Worm (Caenorhabditis elegans) whole organism, young adult: ENCODE measurements around the gene nspe-6.

Experiments
- F37B4.10 ChIP-seq: fragments of 200-800 bp; sonication (Bioruptor generic); IDR thresholded peaks from 2 replicates; pipeline ENCODE4 v1.3.6; 2022; ENCODE audit warnings: missing genetic modification characterization, missing compliant biosample characterization
- F39B2.1 ChIP-seq: fragments of 200-800 bp; sonication (Bioruptor generic); IDR thresholded peaks from 2 replicates; pipeline ENCODE4 v1.3.6; 2022; ENCODE audit warnings: missing genetic modification reagents, missing genetic modification characterization, missing compliant biosample characterization
- F57C9.4 ChIP-seq: sonication (generic microtip); optimal IDR thresholded peaks from 2 replicates; lab custom pipeline; 2017; ENCODE audit warnings: mild to moderate bottlenecking, missing genetic modification characterization, missing compliant biosample characterization
- T07F8.4 ChIP-seq: sonication (generic microtip); optimal IDR thresholded peaks from 2 replicates; lab custom pipeline; 2016; ENCODE audit warnings: mild to moderate bottlenecking, missing genetic modification characterization, moderate library complexity, missing compliant biosample characterization
- Y56A3A.18 ChIP-seq: fragments of 200-800 bp; sonication (Bioruptor generic); IDR thresholded peaks from 2 replicates; pipeline ENCODE4 v1.3.6; 2022; ENCODE audit warnings: missing genetic modification reagents, missing genetic modification characterization, missing compliant biosample characterization
- Y95B8A.8 ChIP-seq: fragments of 200-800 bp; sonication (Bioruptor generic); IDR thresholded peaks from 2 replicates; pipeline ENCODE4 v1.3.6; 2022; ENCODE audit warnings: missing genetic modification reagents, missing genetic modification characterization, missing compliant biosample characterization
- ama-1 ChIP-seq, 3 experiments: fragments of 150-350 bp in 1 of 3; sonication (generic microtip) in 2 of 3; optimal IDR thresholded peaks; 2 replicates each; lab custom pipeline; 2014 to 2018; ENCODE audit warnings: missing biosample characterization in 2 of 3, missing genetic modification characterization in 2 of 3, missing genetic modification reagents in 2 of 3
- aptf-2 ChIP-seq: fragments of 200-800 bp; sonication (Bioruptor generic); conservative IDR thresholded peaks from 2 replicates; pipeline ENCODE4 v1.3.6; 2022; ENCODE audit warnings: missing genetic modification reagents, missing genetic modification characterization, missing compliant biosample characterization
- athp-1 ChIP-seq: sonication (generic microtip); optimal IDR thresholded peaks from 2 replicates; lab custom pipeline; 2017; ENCODE audit warnings: mild to moderate bottlenecking, missing genetic modification characterization, missing compliant biosample characterization
- bed-1 ChIP-seq: fragments of 200-800 bp; sonication (Bioruptor generic); IDR thresholded peaks from 2 replicates; pipeline ENCODE4 v1.3.6; 2022; ENCODE audit warnings: missing genetic modification reagents, missing genetic modification characterization, missing compliant biosample characterization
- ccch-3 ChIP-seq: fragments of 200-800 bp; sonication (Bioruptor generic); optimal IDR thresholded peaks from 2 replicates; lab custom pipeline; 2018; ENCODE audit warnings: mild to moderate bottlenecking, missing genetic modification characterization, missing compliant biosample characterization
- ceh-58 ChIP-seq: fragments of 200-800 bp; sonication (Bioruptor generic); IDR thresholded peaks from 2 replicates; pipeline ENCODE4 v1.3.6; 2022; ENCODE audit warnings: missing genetic modification characterization, missing compliant biosample characterization
- ceh-91 ChIP-seq: fragments of 200-800 bp; sonication (Bioruptor generic); IDR thresholded peaks from 2 replicates; pipeline ENCODE4 v1.3.6; 2022; ENCODE audit warnings: missing genetic modification reagents, missing genetic modification characterization, missing compliant biosample characterization
- efl-1 ChIP-seq: fragments of 150-350 bp; optimal IDR thresholded peaks from 2 replicates; lab custom pipeline; 2014; ENCODE audit warnings: missing biosample characterization, missing genetic modification reagents, missing genetic modification characterization
- egrh-3 ChIP-seq: fragments of 200-800 bp; sonication (Bioruptor generic); IDR thresholded peaks from 2 replicates; pipeline ENCODE4 v1.3.6; 2022; ENCODE audit warnings: missing genetic modification reagents, missing genetic modification characterization, missing compliant biosample characterization
- ekl-4 ChIP-seq: fragments of 200-800 bp; sonication (Bioruptor generic); IDR thresholded peaks from 2 replicates; pipeline ENCODE4 v1.3.6; 2022; ENCODE audit warnings: missing genetic modification reagents, missing genetic modification characterization, missing compliant biosample characterization
- fkh-3 ChIP-seq: sonication (generic microtip); optimal IDR thresholded peaks from 2 replicates; lab custom pipeline; 2016; ENCODE audit warnings: mild to moderate bottlenecking, missing genetic modification characterization, missing compliant biosample characterization
- let-526 ChIP-seq: fragments of 200-800 bp; sonication (Bioruptor generic); IDR thresholded peaks from 2 replicates; pipeline ENCODE4 v1.3.6; 2022; ENCODE audit warnings: missing genetic modification reagents, missing genetic modification characterization, missing compliant biosample characterization
- lin-54 ChIP-seq: fragments of 200-800 bp; sonication (Bioruptor generic); optimal IDR thresholded peaks from 2 replicates; lab custom pipeline; 2018; ENCODE audit warnings: mild to moderate bottlenecking, missing genetic modification characterization, missing compliant biosample characterization
- lsl-1 ChIP-seq: fragments of 200-800 bp; sonication (Bioruptor generic); optimal IDR thresholded peaks from 2 replicates; lab custom pipeline; 2018; ENCODE audit warnings: mild to moderate bottlenecking, missing genetic modification characterization, moderate library complexity, missing compliant biosample characterization
- madf-10 ChIP-seq: sonication (generic microtip); optimal IDR thresholded peaks from 2 replicates; lab custom pipeline; 2016; ENCODE audit warnings: mild to moderate bottlenecking, missing genetic modification characterization, missing compliant biosample characterization
- madf-6 ChIP-seq: fragments of 200-800 bp; sonication (Bioruptor generic); IDR thresholded peaks from 2 replicates; pipeline ENCODE4 v1.3.6; 2022; ENCODE audit warnings: missing genetic modification reagents, missing genetic modification characterization, missing compliant biosample characterization
- madf-8 ChIP-seq: fragments of 200-800 bp; sonication (Bioruptor generic); conservative IDR thresholded peaks from 2 replicates; pipeline ENCODE4 v1.3.6; 2022; ENCODE audit warnings: missing genetic modification reagents, missing genetic modification characterization, missing compliant biosample characterization
- mcd-1 ChIP-seq: fragments of 200-800 bp; sonication (Bioruptor generic); IDR thresholded peaks from 2 replicates; pipeline ENCODE4 v1.3.6; 2022; ENCODE audit warnings: missing genetic modification reagents, missing genetic modification characterization, missing compliant biosample characterization
- mel-28 ChIP-seq: sonication (generic microtip); optimal IDR thresholded peaks from 2 replicates; lab custom pipeline; 2016; ENCODE audit warnings: borderline replicate concordance, mild to moderate bottlenecking, missing genetic modification characterization, missing compliant biosample characterization
- mxl-1 ChIP-seq: sonication (generic microtip); optimal IDR thresholded peaks from 2 replicates; lab custom pipeline; 2016; ENCODE audit warnings: missing genetic modification characterization, missing compliant biosample characterization
- nfya-1 ChIP-seq: sonication (generic microtip); optimal IDR thresholded peaks from 2 replicates; lab custom pipeline; 2017; ENCODE audit warnings: antibody characterized with exemption, missing compliant biosample characterization, missing genetic modification characterization, borderline replicate concordance; ENCODE audit not compliant: insufficient read depth
- nfyb-1 ChIP-seq: fragments of 200-800 bp; sonication (Bioruptor generic); IDR thresholded peaks from 2 replicates; pipeline ENCODE4 v1.3.6; 2022; ENCODE audit warnings: missing genetic modification reagents, missing genetic modification characterization, missing compliant biosample characterization
- nhr-179 ChIP-seq: sonication (generic microtip); optimal IDR thresholded peaks from 2 replicates; lab custom pipeline; 2016; ENCODE audit warnings: mild to moderate bottlenecking, missing genetic modification characterization, missing compliant biosample characterization
- nhr-90 ChIP-seq: sonication (generic microtip); optimal IDR thresholded peaks from 2 replicates; lab custom pipeline; 2016; ENCODE audit warnings: missing genotype, mild to moderate bottlenecking, missing genetic modification characterization, missing compliant biosample characterization
- rcor-1 ChIP-seq: fragments of 200-800 bp; sonication (Bioruptor generic); IDR thresholded peaks from 2 replicates; pipeline ENCODE4 v1.3.6; 2022; ENCODE audit warnings: missing genetic modification reagents, missing genetic modification characterization, missing compliant biosample characterization
- rec-8 ChIP-seq, 2 experiments: sonication (generic microtip); optimal IDR thresholded peaks; 2 replicates each; lab custom pipeline; 2016; ENCODE audit warnings: mild to moderate bottlenecking in 2 of 2, missing genetic modification characterization in 2 of 2, missing genetic modification reagents in 2 of 2, missing genotype in 2 of 2, missing biosample characterization in 1 of 2, missing compliant biosample characterization in 1 of 2, moderate library complexity in 1 of 2
- rpc-1 ChIP-seq, 2 experiments: fragments of 150-350 bp in 1 of 2; sonication (generic microtip) in 1 of 2; optimal IDR thresholded peaks; 2 replicates each; lab custom pipeline; 2014 to 2018; ENCODE audit warnings: missing biosample characterization in 1 of 2, missing genetic modification characterization in 1 of 2, missing genetic modification reagents in 1 of 2, missing genotype in 1 of 2
- sdz-38 ChIP-seq: sonication (generic microtip); optimal IDR thresholded peaks from 2 replicates; lab custom pipeline; 2016; ENCODE audit warnings: missing genotype, missing genetic modification characterization, missing compliant biosample characterization
- snpc-1.1 ChIP-seq: sonication (generic microtip); optimal IDR thresholded peaks from 2 replicates; lab custom pipeline; 2017; ENCODE audit warnings: missing genetic modification characterization, mild to moderate bottlenecking, missing compliant biosample characterization, antibody characterized with exemption, moderate library complexity, missing genotype, missing genetic modification reagents; ENCODE audit not compliant: insufficient read depth
- tbx-9 ChIP-seq: sonication (generic microtip); optimal IDR thresholded peaks from 2 replicates; lab custom pipeline; 2016; ENCODE audit warnings: borderline replicate concordance, missing genetic modification characterization, inconsistent platforms, missing compliant biosample characterization
- xnd-1 ChIP-seq: sonication (generic microtip); optimal IDR thresholded peaks from 2 replicates; lab custom pipeline; 2016; ENCODE audit warnings: missing genotype, missing genetic modification reagents, missing genetic modification characterization, missing compliant biosample characterization
- ztf-18 ChIP-seq: sonication (generic microtip); optimal IDR thresholded peaks from 2 replicates; lab custom pipeline; 2016; ENCODE audit warnings: missing genotype, mild to moderate bottlenecking, missing genetic modification characterization, missing compliant biosample characterization
- ztf-22 ChIP-seq: fragments of 200-800 bp; sonication (Bioruptor generic); optimal IDR thresholded peaks from 2 replicates; lab custom pipeline; 2018; ENCODE audit warnings: mild to moderate bottlenecking, missing genetic modification characterization, moderate library complexity, missing compliant biosample characterization
- ztf-25 ChIP-seq: fragments of 200-800 bp; sonication (Bioruptor generic); IDR thresholded peaks from 2 replicates; pipeline ENCODE4 v1.3.6; 2022; ENCODE audit warnings: missing genetic modification reagents, missing genetic modification characterization, missing compliant biosample characterization
- ztf-28 ChIP-seq: fragments of 200-800 bp; sonication (Bioruptor generic); IDR thresholded peaks from 2 replicates; pipeline ENCODE4 v1.3.6; 2022; ENCODE audit warnings: missing genetic modification reagents, missing genetic modification characterization, missing compliant biosample characterization
- ztf-3 ChIP-seq: fragments of 200-800 bp; sonication (Bioruptor generic); optimal IDR thresholded peaks from 2 replicates; lab custom pipeline; 2018; ENCODE audit warnings: mild to moderate bottlenecking, missing genetic modification characterization, missing compliant biosample characterization

The nspe-6 gene

DNA sequence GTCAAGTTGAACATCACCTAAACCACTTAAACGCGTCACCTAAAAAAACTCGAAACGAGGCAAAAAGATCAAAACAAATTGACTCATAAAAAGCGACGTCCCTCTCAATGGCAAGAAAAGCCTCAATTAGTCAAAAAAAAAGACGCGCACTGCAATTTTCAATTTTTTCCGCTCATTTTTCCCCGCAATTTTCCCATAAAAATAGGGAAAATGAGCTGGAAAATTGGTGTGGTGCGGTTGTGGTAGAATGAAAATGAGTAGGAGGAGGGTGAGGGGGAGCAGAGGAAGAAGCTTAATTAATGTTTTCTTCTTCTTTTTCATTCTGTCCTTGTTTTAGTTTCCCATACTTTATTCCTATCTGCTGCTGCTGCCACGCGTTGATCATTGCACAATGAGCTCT is 41.6 kb upstream of the nspe-6 start:
- TF ChIP-seq Y95B8A.8 (no peak), ccch-3 (GFP tag; lab: Kevin White, UChicago) (no peak), F37B4.10 (GFP tag; lab: Robert Waterston, UW) (no peak), ceh-58 (GFP tag; lab: Robert Waterston, UW) (no peak), ceh-91 (GFP tag; lab: Robert Waterston, UW) (no peak), athp-1 (tag; lab: Kevin White, UChicago) (no peak), F57C9.4 (no peak), rcor-1 (no peak), nfyb-1 (GFP tag; lab: Robert Waterston, UW) (no peak), rec-8 (tag; optimal IDR thresholded peaks at IDR 0.05; lab: Kevin White, UChicago) (no peak), F39B2.1 (GFP tag; lab: Robert Waterston, UW) (no peak), lsl-1 (GFP tag; lab: Kevin White, UChicago) (no peak), ztf-18 (tag; lab: Kevin White, UChicago) (no peak), ztf-28 (GFP tag; lab: Robert Waterston, UW) (no peak), aptf-2 (GFP tag; lab: Robert Waterston, UW) (no peak), ztf-22 (GFP tag; lab: Kevin White, UChicago) (no peak), snpc-1.1 (tag; lab: Kevin White, UChicago) (no peak), xnd-1 (no peak), rpc-1 (optimal IDR thresholded peaks at IDR 0.05; lab: Kevin White, UChicago) (no peak), rpc-1 (tag; optimal IDR thresholded peaks at IDR 0.05; lab: Kevin White, UChicago) (no peak), Y56A3A.18 (no peak)

DNA sequence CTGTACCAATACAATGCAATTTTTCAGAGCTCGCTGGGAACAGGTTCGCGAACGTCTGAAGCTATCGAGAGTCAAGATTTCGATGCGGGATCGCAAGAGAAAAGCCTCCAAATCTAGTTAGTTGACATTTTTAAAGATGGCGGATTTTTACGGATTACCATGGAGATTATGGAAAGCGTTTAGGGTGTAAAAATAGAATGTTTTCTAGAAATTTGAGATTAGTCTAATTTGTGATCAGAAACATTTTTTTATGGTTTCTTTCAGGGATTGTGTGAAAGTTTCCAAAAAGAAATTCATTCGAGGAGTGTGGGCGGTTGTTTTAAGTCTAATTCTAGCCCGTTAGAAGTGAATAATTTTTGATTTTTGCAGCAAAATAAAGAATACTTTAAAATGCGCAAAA is 39.8 kb upstream of the nspe-6 start:
- TF ChIP-seq lin-54 (GFP tag; lab: Kevin White, UChicago) (no peak), let-526 (no peak), bed-1 (GFP tag; lab: Robert Waterston, UW) (no peak), rpc-1 (optimal IDR thresholded peaks at IDR 0.05; lab: Kevin White, UChicago) (no peak), rpc-1 (tag; optimal IDR thresholded peaks at IDR 0.05; lab: Kevin White, UChicago) (no peak), ekl-4 (GFP tag; lab: Robert Waterston, UW) (no peak), ztf-25 (GFP tag; lab: Robert Waterston, UW) (no peak), fkh-3 (tag; lab: Kevin White, UChicago) (no peak), athp-1 (tag; lab: Kevin White, UChicago) (no peak), mcd-1 (no peak), mel-28 (tag; lab: Kevin White, UChicago) (no peak), ztf-3 (GFP tag; lab: Kevin White, UChicago) (no peak), nhr-179 (tag; lab: Kevin White, UChicago) (no peak), ztf-22 (GFP tag; lab: Kevin White, UChicago) (no peak), sdz-38 (tag; lab: Kevin White, UChicago) (no peak), madf-6 (GFP tag; lab: Robert Waterston, UW) (no peak), egrh-3 (GFP tag; lab: Robert Waterston, UW) (no peak), mxl-1 (tag; lab: Kevin White, UChicago) (no peak)

DNA sequence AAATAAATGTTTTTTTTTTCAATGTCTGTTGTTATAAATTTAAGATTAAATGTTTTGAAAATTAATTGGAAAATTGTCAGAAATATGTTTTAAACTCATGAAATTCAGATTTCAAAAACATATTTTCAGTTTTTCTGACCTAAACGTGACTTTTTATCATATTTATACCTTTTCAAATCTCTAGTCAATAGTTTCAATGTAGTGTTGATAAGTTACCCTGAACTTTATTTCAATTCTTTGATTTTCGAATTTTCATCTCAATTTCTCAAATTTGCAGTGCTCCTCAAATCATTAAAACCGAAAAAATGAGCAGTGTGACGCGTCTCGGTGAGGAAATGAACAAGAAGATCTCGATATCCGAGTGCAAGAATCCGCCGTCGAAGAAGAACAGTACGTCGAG is 38.5 kb upstream of the nspe-6 start, which contains the start of gene rgs-4:
rgs-4 (plus strand) TSS at position 301 of the 400 bp plus-strand sequence.
- no peak for TF ChIP-seq nhr-90 (tag; lab: Kevin White, UChicago)
- TF ChIP-seq ama-1 (optimal IDR thresholded peaks at IDR 0.05; lab: Kevin White, UChicago): no peak
- no peak for TF ChIP-seq ama-1 (GFP tag; optimal IDR thresholded peaks at IDR 0.05; lab: Kevin White, UChicago)
- TF ChIP-seq T07F8.4: no peak
- no peak for TF ChIP-seq tbx-9 (tag; lab: Kevin White, UChicago)
- TF ChIP-seq nfya-1: no peak
- no peak for TF ChIP-seq madf-10 (tag; lab: Kevin White, UChicago)
- no peak for TF ChIP-seq rpc-1 (optimal IDR thresholded peaks at IDR 0.05; lab: Kevin White, UChicago)
- no peak for TF ChIP-seq rpc-1 (tag; optimal IDR thresholded peaks at IDR 0.05; lab: Kevin White, UChicago)
- no peak for TF ChIP-seq madf-8
- TF ChIP-seq efl-1: no peak
- TF ChIP-seq xnd-1: no peak
- TF ChIP-seq ztf-18 (tag; lab: Kevin White, UChicago): no peak
